Worm (Caenorhabditis elegans): ENCODE measurements around the gene ncx-1.

DNA sequence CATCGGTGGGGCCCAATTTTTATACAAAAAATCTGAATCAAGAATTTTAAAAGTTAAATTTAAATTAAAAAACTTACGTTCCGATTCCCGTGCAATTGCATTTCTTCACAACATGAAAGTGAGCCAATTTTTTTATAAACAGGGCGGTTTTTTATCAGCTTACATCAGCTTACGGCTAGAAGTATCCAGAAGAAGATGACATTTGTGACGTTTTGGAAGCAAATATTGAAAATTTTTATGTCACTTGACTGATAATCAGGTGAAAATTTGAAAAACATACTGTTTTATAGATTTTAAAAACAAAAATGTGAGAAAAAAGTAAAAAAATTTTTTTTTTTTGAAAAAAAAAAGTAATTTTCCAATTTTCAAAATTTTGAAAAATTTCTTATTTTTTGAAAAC, 14.8 kb upstream of the ncx-1 start, which contains the start of gene Y113G7A.22:
- TF ChIP-seq ccch-3 (GFP tag; optimal IDR thresholded peaks at IDR 0.05) (no peak), ztf-3 (GFP tag; optimal IDR thresholded peaks at IDR 0.05) (no peak), ztf-26 (tag; optimal IDR thresholded peaks at IDR 0.05) (no peak), sptf-2 (GFP tag; optimal IDR thresholded peaks at IDR 0.05) (no peak), aptf-3 (GFP tag; IDR thresholded peaks at IDR 0.05) (no peak), madf-8 (GFP tag; conservative IDR thresholded peaks at IDR 0.05) (no peak), sea-2 (GFP tag; IDR thresholded peaks at IDR 0.05) (no peak), snpc-4 (GFP tag; optimal IDR thresholded peaks at IDR 0.05) (no peak), snpc-4 (tag; optimal IDR thresholded peaks at IDR 0.05) (no peak), F57A8.1 (GFP tag; optimal IDR thresholded peaks at IDR 0.05) (no peak), lin-35 (GFP tag; optimal IDR thresholded peaks at IDR 0.05) (no peak), unc-62 (GFP tag; optimal IDR thresholded peaks at IDR 0.05) (no peak), repo-1 (tag; optimal IDR thresholded peaks at IDR 0.05) (no peak)
